Worm (Caenorhabditis elegans): ENCODE measurements around the gene F09F7.6.

DNA sequence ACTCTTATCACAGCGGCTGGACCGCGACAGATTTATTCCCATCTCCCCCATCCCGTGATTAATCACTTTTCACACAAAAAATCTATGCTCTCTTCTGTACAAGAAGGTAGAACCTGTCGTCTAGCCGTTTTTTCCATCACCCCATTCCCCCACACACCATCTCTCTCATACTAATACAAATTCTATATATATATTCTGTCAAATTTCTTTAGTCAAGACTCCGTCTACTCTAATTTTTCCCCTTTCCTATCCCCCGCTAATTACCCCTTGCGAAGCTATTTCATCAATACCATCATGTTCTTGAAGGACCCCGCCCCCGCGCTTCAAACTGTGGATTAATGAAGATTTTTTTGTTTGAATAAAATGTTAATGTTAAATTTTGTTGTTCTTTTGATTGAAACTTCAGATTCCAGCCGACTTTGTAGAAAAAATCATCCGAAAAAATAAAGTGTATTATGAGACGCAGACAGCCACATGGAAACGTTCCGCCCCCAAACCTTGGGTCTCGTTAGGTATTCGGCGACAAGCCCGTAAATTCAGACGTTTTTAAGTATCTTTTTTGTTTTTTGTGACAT lies 45.8 kb downstream of the F09F7.6 start:
- no peak for TF ChIP-seq snpc-4 (tag; optimal IDR thresholded peaks at IDR 0.05)
- TF ChIP-seq ZK546.5 (tag; optimal IDR thresholded peaks at IDR 0.05), result no peak
- TF ChIP-seq unc-39 (tag; optimal IDR thresholded peaks at IDR 0.05), result no peak
- no peak for TF ChIP-seq peb-1 (tag; optimal IDR thresholded peaks at IDR 0.05)
